Worm (Caenorhabditis elegans) whole organism, mixed stage, embryonic: ENCODE results near the gene T25D10.4.

Source experiments
- M03D4.4 ChIP-seq: sonication (generic microtip); optimal IDR thresholded peaks from 2 replicates; lab custom pipeline; 2017; ENCODE audit warnings: mild to moderate bottlenecking, missing genetic modification characterization, missing compliant biosample characterization
- blmp-1 ChIP-seq: fragments of 150-350 bp; optimal IDR thresholded peaks from 2 replicates; lab custom pipeline; 2014; ENCODE audit warnings: missing biosample characterization, missing genetic modification characterization
- ceh-39 ChIP-seq: fragments of 150-350 bp; optimal IDR thresholded peaks from 2 replicates; lab custom pipeline; 2014; ENCODE audit warnings: missing biosample characterization, missing genetic modification characterization
- ceh-43 ChIP-seq: fragments of 200-800 bp; sonication (Bioruptor generic); optimal IDR thresholded peaks from 2 replicates; lab custom pipeline; 2018; ENCODE audit warnings: mild to moderate bottlenecking, missing genetic modification characterization, moderate library complexity, missing compliant biosample characterization
- drap-1 ChIP-seq: fragments of 200-800 bp; sonication (Bioruptor generic); optimal IDR thresholded peaks from 3 replicates; lab custom pipeline; 2018; ENCODE audit warnings: mild to moderate bottlenecking, missing genetic modification characterization, missing compliant biosample characterization
- flh-1 ChIP-seq: fragments of 200-800 bp; sonication (Bioruptor generic); optimal IDR thresholded peaks from 2 replicates; lab custom pipeline; 2018; ENCODE audit warnings: mild to moderate bottlenecking, missing genetic modification characterization, moderate library complexity, missing compliant biosample characterization
- hlh-1 ChIP-seq: fragments of 150-350 bp; optimal IDR thresholded peaks from 2 replicates; lab custom pipeline; 2014; ENCODE audit warnings: missing biosample characterization, missing genetic modification reagents, missing genetic modification characterization
- lsy-2 ChIP-seq: fragments of 150-350 bp; optimal IDR thresholded peaks from 2 replicates; lab custom pipeline; 2014; ENCODE audit warnings: missing biosample characterization, missing genetic modification characterization
- nhr-12 ChIP-seq: fragments of 150-350 bp; optimal IDR thresholded peaks from 2 replicates; lab custom pipeline; 2014; ENCODE audit warnings: missing biosample characterization, missing genetic modification characterization
- nhr-237 ChIP-seq: fragments of 150-350 bp; optimal IDR thresholded peaks from 2 replicates; lab custom pipeline; 2014; ENCODE audit warnings: missing biosample characterization, missing genetic modification characterization
- nhr-28 ChIP-seq: fragments of 150-350 bp; optimal IDR thresholded peaks from 2 replicates; lab custom pipeline; 2014; ENCODE audit warnings: missing biosample characterization, missing genetic modification characterization
- nhr-76 ChIP-seq: sonication (generic microtip); optimal IDR thresholded peaks from 2 replicates; lab custom pipeline; 2017; ENCODE audit warnings: missing biosample characterization, missing genetic modification characterization
- pha-4 ChIP-seq: fragments of 150-350 bp; optimal IDR thresholded peaks from 2 replicates; lab custom pipeline; 2018; ENCODE audit warnings: missing biosample characterization, missing genetic modification reagents, missing genetic modification characterization
- sem-2 ChIP-seq: fragments of 200-800 bp; sonication (Bioruptor generic); optimal IDR thresholded peaks from 2 replicates; lab custom pipeline; 2018; ENCODE audit warnings: mild to moderate bottlenecking, missing genetic modification characterization, missing compliant biosample characterization
- snpc-4 ChIP-seq: fragments of 150-350 bp; optimal IDR thresholded peaks from 2 replicates; lab custom pipeline; 2014; ENCODE audit warnings: missing biosample characterization, missing genetic modification characterization
- sptf-1 ChIP-seq: sonication (generic microtip); optimal IDR thresholded peaks from 2 replicates; lab custom pipeline; 2017; ENCODE audit warnings: mild to moderate bottlenecking, missing genetic modification characterization, moderate library complexity, missing compliant biosample characterization
- tbx-8 ChIP-seq: fragments of 200-800 bp; sonication (Bioruptor generic); optimal IDR thresholded peaks from 2 replicates; lab custom pipeline; 2018; ENCODE audit warnings: mild to moderate bottlenecking, missing genetic modification characterization, moderate library complexity, missing compliant biosample characterization
- unc-120 ChIP-seq: sonication (generic microtip); optimal IDR thresholded peaks from 2 replicates; lab custom pipeline; 2017; ENCODE audit warnings: missing genetic modification characterization, missing compliant biosample characterization; ENCODE audit not compliant: poor library complexity, severe bottlenecking
- unc-39 ChIP-seq: fragments of 150-350 bp; optimal IDR thresholded peaks from 2 replicates; lab custom pipeline; 2014; ENCODE audit warnings: missing biosample characterization, missing genetic modification characterization
- unc-62 ChIP-seq: fragments of 150-350 bp; optimal IDR thresholded peaks from 2 replicates; lab custom pipeline; 2014; ENCODE audit warnings: missing biosample characterization, missing genetic modification reagents, missing genetic modification characterization
- zip-8 ChIP-seq: fragments of 150-350 bp; optimal IDR thresholded peaks from 2 replicates; lab custom pipeline; 2014; ENCODE audit warnings: missing biosample characterization, missing genetic modification characterization

T25D10.4 gene

DNA sequence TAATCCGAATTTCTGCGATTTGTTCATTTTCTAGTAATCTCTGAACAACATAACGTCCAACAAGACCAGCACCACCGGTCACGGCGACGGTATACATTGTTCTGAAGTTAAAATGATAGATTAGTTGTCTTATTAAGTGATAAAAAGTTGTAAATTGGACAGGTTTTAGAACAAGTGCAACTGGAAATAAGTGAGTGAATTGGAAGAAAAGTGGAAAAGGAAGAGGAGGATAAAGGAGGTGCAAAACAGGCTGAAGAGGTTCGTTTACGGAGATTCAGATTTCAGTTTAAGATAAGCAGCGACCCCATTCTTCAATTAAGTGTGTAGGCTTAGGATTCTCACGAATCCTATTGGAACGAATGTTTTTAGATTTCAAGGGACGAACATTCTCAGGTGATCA lies 51.2 kb downstream of the T25D10.4 start, which contains the start of gene C32D5.12:
Gene C32D5.12, minus strand, starts transcription at position 101 of the 400 bp plus-strand sequence.
- TF ChIP-seq unc-120 (tag; lab: Kevin White, UChicago) (no peak), tbx-8 (GFP tag; lab: Kevin White, UChicago) (no peak), lsy-2 (tag; lab: Kevin White, UChicago) (no peak), flh-1 (GFP tag; lab: Kevin White, UChicago) (no peak)
- TF ChIP-seq, all 35 proteins: peak for 0

DNA sequence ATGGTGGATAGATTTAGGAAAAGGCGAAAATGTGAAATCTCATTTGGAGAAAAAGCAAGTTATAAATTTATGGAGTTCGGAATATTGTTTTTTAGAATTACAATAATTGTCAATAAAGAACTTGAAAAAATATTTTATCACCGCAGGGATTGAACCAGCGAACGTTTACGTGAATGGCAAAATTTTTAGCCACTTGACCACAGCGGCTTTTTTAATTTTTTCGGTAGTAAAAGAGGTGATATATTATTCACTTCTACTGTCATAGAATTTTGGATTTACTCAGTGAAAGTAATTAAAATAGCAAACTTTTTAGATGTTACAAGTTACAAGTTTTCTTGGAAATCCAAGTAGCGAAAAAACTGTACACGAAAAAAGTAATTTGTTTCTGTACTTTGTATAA lies 51.8 kb downstream of the T25D10.4 start:
- TF ChIP-seq nhr-76 (tag; lab: Kevin White, UChicago): no peak
- no peak for TF ChIP-seq sem-2 (GFP tag; lab: Kevin White, UChicago)
- TF ChIP-seq pha-4 (tag; lab: Kevin White, UChicago): no peak
- no peak for TF ChIP-seq ceh-39 (tag; lab: Kevin White, UChicago)
- TF ChIP-seq zip-8 (tag; lab: Kevin White, UChicago): no peak
- no peak for TF ChIP-seq nhr-237 (tag; lab: Kevin White, UChicago)
- no peak for TF ChIP-seq sptf-1 (tag; lab: Kevin White, UChicago)
- TF ChIP-seq ceh-43: no peak
- TF ChIP-seq hlh-1 (tag; lab: Kevin White, UChicago): no peak
- TF ChIP-seq unc-39: no peak
- no peak for TF ChIP-seq M03D4.4
- TF ChIP-seq unc-62 (GFP tag; lab: Kevin White, UChicago): no peak
- TF ChIP-seq blmp-1 (tag; lab: Kevin White, UChicago): no peak
- no peak for TF ChIP-seq snpc-4 (tag; lab: Kevin White, UChicago)
- no peak for TF ChIP-seq nhr-12
- TF ChIP-seq unc-120 (tag; lab: Kevin White, UChicago): no peak
- no peak for TF ChIP-seq nhr-28
- no peak for TF ChIP-seq drap-1 (GFP tag; lab: Kevin White, UChicago)
